Worm (Caenorhabditis elegans) whole organism, young adult: Measurements from ENCODE around the gene med-1.

ENCODE experiments used
- T26A5.8 ChIP-seq: sonication (generic microtip); optimal IDR thresholded peaks from 2 replicates; lab custom pipeline; 2016; ENCODE audit warnings: missing genetic modification characterization, missing compliant biosample characterization
- athp-1 ChIP-seq: sonication (generic microtip); optimal IDR thresholded peaks from 2 replicates; lab custom pipeline; 2017; ENCODE audit warnings: mild to moderate bottlenecking, missing genetic modification characterization, missing compliant biosample characterization
- lin-26 ChIP-seq: fragments of 200-800 bp; sonication (Bioruptor generic); IDR thresholded peaks from 2 replicates; pipeline ENCODE4 v1.3.6; 2022; ENCODE audit warnings: missing genetic modification reagents, missing genetic modification characterization, missing compliant biosample characterization
- lir-1 ChIP-seq: fragments of 200-800 bp; sonication (Bioruptor generic); conservative IDR thresholded peaks from 2 replicates; pipeline ENCODE4 v1.3.6; 2022; ENCODE audit warnings: missing genetic modification reagents, missing genetic modification characterization, missing compliant biosample characterization
- rec-8 ChIP-seq, 2 experiments: sonication (generic microtip); optimal IDR thresholded peaks; 2 replicates each; lab custom pipeline; 2016; ENCODE audit warnings: mild to moderate bottlenecking in 2 of 2, missing genetic modification characterization in 2 of 2, missing genetic modification reagents in 2 of 2, missing genotype in 2 of 2, missing biosample characterization in 1 of 2, missing compliant biosample characterization in 1 of 2, moderate library complexity in 1 of 2

- TF ChIP-seq lir-1 (GFP tag; lab: Robert Waterston, UW) (no peak), lin-26 (GFP tag; lab: Robert Waterston, UW) (no peak), athp-1 (tag; lab: Kevin White, UChicago) (no peak), T26A5.8 (tag; lab: Kevin White, UChicago) (no peak), rec-8 (tag; optimal IDR thresholded peaks at IDR 0.05; lab: Kevin White, UChicago) (no peak)
These were observed 46.9 kb downstream of the med-1 start, which contains the start of gene F45E6.1 for ce11 chrX:12477341-12477740.
